Worm (Caenorhabditis elegans) whole organism, midembryonic: Measurements from ENCODE around the gene mep-1.

Experiments
- T22C8.4 ChIP-seq: fragments of 200-800 bp; sonication (Bioruptor generic); IDR thresholded peaks from 2 replicates; pipeline ENCODE4 v1.3.6; 2022; ENCODE audit warnings: missing genetic modification characterization, missing compliant biosample characterization
- cog-1 ChIP-seq: sonication (generic microtip); optimal IDR thresholded peaks from 2 replicates; lab custom pipeline; 2016; ENCODE audit warnings: missing genetic modification characterization, missing compliant biosample characterization
- flt-1 ChIP-seq: fragments of 200-800 bp; sonication (Bioruptor generic); IDR thresholded peaks from 2 replicates; pipeline ENCODE4 v1.3.6; 2022; ENCODE audit warnings: missing genetic modification characterization, missing compliant biosample characterization
- klf-2 ChIP-seq: fragments of 200-800 bp; sonication (Bioruptor generic); conservative IDR thresholded peaks from 2 replicates; pipeline ENCODE4 v1.3.6; 2022; ENCODE audit warnings: missing genetic modification reagents, missing genetic modification characterization, missing compliant biosample characterization
- med-1 ChIP-seq: sonication (generic microtip); optimal IDR thresholded peaks from 2 replicates; lab custom pipeline; 2017; ENCODE audit warnings: missing genetic modification characterization, mild to moderate bottlenecking, missing compliant biosample characterization, antibody characterized with exemption, missing genetic modification reagents; ENCODE audit not compliant: insufficient read depth
- tab-1 ChIP-seq: fragments of 200-800 bp; sonication (Bioruptor generic); IDR thresholded peaks from 2 replicates; pipeline ENCODE4 v1.3.6; 2022; ENCODE audit warnings: missing genetic modification characterization, missing compliant biosample characterization
- ztf-23 ChIP-seq: fragments of 200-800 bp; sonication (Bioruptor generic); IDR thresholded peaks from 2 replicates; pipeline ENCODE4 v1.3.6; 2022; ENCODE audit warnings: missing genetic modification reagents, missing genetic modification characterization, missing compliant biosample characterization
- ztf-29 ChIP-seq: fragments of 200-800 bp; sonication (Bioruptor generic); IDR thresholded peaks from 2 replicates; pipeline ENCODE4 v1.3.6; 2022; ENCODE audit warnings: missing genetic modification reagents, missing genetic modification characterization, missing compliant biosample characterization

DNA sequence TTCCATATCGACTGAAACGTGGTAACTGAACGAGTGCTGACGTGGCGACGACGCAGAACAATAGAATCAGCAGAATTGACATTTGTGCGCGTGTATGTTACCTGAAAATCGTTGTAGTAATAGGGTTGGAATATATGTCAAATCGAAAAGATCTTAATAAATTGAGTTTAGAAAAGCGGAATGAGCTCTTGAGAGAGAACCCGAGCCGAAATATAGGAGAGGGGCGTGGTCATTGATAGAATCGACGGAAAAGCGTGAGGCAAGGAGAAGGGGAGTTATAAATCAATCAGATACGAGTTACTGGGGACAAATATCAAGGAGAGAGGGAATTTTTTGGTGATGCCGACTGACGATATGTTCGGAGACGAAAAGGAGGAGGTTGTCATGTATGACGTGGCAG, 13.8 kb upstream of the mep-1 start, which contains the start of gene M04B2.6:
- TF ChIP-seq klf-2 (GFP tag; lab: Robert Waterston, UW): no peak
- TF ChIP-seq cog-1: no peak
- no peak for TF ChIP-seq ztf-23 (GFP tag; lab: Robert Waterston, UW)
- TF ChIP-seq med-1 (GFP tag; lab: Kevin White, UChicago): no peak
- no peak for TF ChIP-seq tab-1
- no peak for TF ChIP-seq flt-1 (GFP tag; lab: Robert Waterston, UW)
- no peak for TF ChIP-seq T22C8.4 (GFP tag; lab: Robert Waterston, UW)
- no peak for TF ChIP-seq ztf-29 (GFP tag; lab: Robert Waterston, UW)
